Worm (Caenorhabditis elegans): Measurements from ENCODE around the gene C17C3.6.
"Not testable (repeated sequence)": the region's sequence is repeated elsewhere in the genome, so short reads cannot be mapped to it uniquely, and the experiment has no call there.

C17C3.6 gene

DNA sequence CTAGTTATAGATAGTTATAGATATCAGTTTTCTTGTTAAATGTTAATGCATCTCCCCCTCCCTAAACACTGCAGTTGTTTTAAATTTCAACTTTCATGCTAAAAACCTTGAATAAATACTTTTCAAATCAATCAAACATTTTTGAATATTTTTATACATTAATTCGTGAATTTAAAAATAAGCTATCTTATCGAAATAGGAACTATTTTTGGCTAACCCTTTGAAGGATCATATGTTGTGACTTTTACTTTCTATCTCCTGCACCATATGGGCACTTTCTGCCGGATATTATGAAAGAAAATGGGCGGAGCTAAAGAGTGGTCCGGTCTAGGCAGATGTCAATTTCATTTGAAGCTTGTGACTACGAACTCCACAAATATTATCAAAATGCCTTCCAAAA is 27.2 kb upstream of the C17C3.6 start, which contains the start of gene ZK177.11:
Gene ZK177.11, plus strand, starts transcription at position 301 of the 400 bp plus-strand sequence.
- TF ChIP-seq tra-4 (tag; optimal IDR thresholded peaks at IDR 0.05) = no peak
- no peak for TF ChIP-seq ama-1 (optimal IDR thresholded peaks at IDR 0.05)
- no peak for TF ChIP-seq hmbx-1 (tag; optimal IDR thresholded peaks at IDR 0.05)
- no peak for TF ChIP-seq B0310.2 (tag; optimal IDR thresholded peaks at IDR 0.05)
- no peak for TF ChIP-seq tbx-11 (GFP tag; IDR thresholded peaks at IDR 0.05)
- TF ChIP-seq tbx-37 (GFP tag; conservative IDR thresholded peaks at IDR 0.05) = no peak
- no peak for TF ChIP-seq F13C5.2 (tag; optimal IDR thresholded peaks at IDR 0.05)

DNA sequence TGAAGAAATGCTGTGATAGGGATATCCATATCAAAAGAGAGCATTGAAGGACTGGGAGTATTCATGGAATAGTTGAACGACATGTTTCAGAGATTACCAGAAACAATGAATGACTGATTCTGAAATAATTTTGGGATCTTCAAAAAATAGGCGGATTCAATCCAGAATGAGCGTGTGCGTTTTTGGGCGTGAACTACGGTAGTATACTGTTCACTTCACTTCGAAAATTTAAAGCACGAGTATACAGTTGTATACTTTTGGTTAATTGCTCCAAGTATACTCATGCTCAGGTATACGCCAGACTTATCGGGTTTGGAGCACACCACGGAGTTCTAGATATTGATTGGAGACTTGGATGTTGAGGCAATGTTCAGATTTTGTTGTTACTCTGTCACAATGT is 24.5 kb upstream of the C17C3.6 start, which contains the start of gene tbx-35:
Gene tbx-35, minus strand, starts transcription at position 101 of the 400 bp plus-strand sequence.
- no peak for TF ChIP-seq aly-1 (tag; optimal IDR thresholded peaks at IDR 0.05)
- TF ChIP-seq ama-1 (optimal IDR thresholded peaks at IDR 0.05) = no peak
- no peak for TF ChIP-seq tra-4 (tag; optimal IDR thresholded peaks at IDR 0.05)
- TF ChIP-seq hmbx-1 (tag; optimal IDR thresholded peaks at IDR 0.05) = no peak
- TF ChIP-seq ceh-13 (GFP tag; optimal IDR thresholded peaks at IDR 0.05) = no peak
- no peak for TF ChIP-seq B0310.2 (tag; optimal IDR thresholded peaks at IDR 0.05)

DNA sequence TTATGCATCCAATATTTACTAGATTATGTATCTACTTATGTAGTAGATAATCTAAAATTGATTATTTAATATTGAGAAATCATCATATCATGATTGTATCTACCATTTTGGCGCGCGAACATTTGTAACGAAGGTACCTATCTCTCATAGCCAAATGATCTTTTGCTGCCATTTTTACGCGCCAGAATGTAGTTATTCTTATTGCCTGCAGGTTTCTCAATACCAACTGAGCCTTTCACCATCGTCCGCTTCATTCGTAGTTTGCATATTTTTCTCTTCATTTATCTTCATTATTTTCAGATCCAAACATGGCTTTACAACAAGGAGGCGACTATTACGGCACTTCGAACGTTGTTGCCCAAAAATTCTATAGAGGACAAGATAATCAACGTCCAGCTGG is 22.0 kb upstream of the C17C3.6 start, which contains the start of gene ZK177.1:
Gene ZK177.1, plus strand, starts transcription at position 301 of the 400 bp plus-strand sequence.
- TF ChIP-seq hmg-4 (GFP tag; optimal IDR thresholded peaks at IDR 0.05) (no peak), ceh-36 (tag; optimal IDR thresholded peaks at IDR 0.05) (no peak), sea-1 (GFP tag; conservative IDR thresholded peaks at IDR 0.05) (no peak), tra-4 (tag; optimal IDR thresholded peaks at IDR 0.05) (no peak), pes-1 (GFP tag; IDR thresholded peaks at IDR 0.05) (no peak)

DNA sequence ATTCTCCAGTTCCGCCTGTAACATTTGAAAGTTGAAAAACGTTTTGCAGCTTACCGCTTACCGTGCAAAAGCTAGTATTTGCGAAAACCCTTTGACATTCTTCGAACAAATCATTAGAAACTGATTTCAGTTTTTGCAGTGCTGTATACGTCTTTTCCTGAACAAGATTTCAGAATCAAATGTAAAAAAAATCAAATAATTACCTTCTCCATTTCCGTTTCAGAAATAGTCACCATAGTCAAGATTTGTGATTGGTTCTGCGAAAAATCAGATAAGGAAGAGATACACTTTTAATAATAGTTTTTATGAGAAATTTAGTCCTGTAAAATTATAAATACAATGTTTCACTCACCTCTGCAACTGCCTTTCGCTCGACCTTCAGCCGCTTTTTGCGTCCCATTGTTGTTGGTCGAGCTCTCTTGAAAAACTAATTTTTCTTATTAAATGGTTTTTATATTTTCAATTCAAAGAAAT is 18.0 kb upstream of the C17C3.6 start, which contains the start of gene C17C3.9:
Gene C17C3.9, minus strand, starts transcription at position 424 of the 474 bp plus-strand sequence.
- no peak for TF ChIP-seq ets-7 (tag; optimal IDR thresholded peaks at IDR 0.05)
- TF ChIP-seq pes-1 (GFP tag; IDR thresholded peaks at IDR 0.05) = no peak
- no peak for TF ChIP-seq B0310.2 (tag; optimal IDR thresholded peaks at IDR 0.05)
- no peak for TF ChIP-seq ceh-13 (GFP tag; optimal IDR thresholded peaks at IDR 0.05)
- TF ChIP-seq aly-1 (tag; optimal IDR thresholded peaks at IDR 0.05) = no peak
- TF ChIP-seq F13C5.2 (tag; optimal IDR thresholded peaks at IDR 0.05) = no peak
- no peak for TF ChIP-seq hmbx-1 (tag; optimal IDR thresholded peaks at IDR 0.05)
- TF ChIP-seq tbx-11 (GFP tag; IDR thresholded peaks at IDR 0.05) = no peak
- no peak for TF ChIP-seq flt-1 (GFP tag; IDR thresholded peaks at IDR 0.05)

DNA sequence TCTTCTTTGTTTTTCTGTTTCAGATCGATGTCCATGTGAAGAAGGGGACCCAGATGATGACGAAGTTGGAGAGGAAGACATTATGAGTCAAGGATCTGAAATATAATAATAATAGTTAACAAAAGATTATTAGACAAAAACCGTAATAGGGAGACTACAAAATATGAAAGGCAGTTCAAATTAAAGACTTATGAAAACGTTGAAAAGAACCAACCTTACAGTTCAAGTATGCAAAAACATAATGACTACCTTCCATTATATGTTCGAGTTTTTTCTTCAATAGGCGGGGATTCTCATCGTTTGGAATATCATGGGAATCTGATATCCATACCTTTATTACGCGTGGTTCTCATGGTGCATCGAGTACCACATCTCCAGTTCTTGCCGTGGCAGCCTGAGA is 16.2 kb upstream of the C17C3.6 start, which contains the start of gene hlh-26:
Gene hlh-26, minus strand, starts transcription at position 101 of the 400 bp plus-strand sequence.
- TF ChIP-seq hmg-4 (GFP tag; optimal IDR thresholded peaks at IDR 0.05) (no peak), hmbx-1 (tag; optimal IDR thresholded peaks at IDR 0.05) (no peak), hnd-1 (tag; optimal IDR thresholded peaks at IDR 0.05) (no peak), B0310.2 (tag; optimal IDR thresholded peaks at IDR 0.05) (no peak), flt-1 (GFP tag; IDR thresholded peaks at IDR 0.05) (no peak), F13C5.2 (tag; optimal IDR thresholded peaks at IDR 0.05) (no peak), ceh-13 (GFP tag; optimal IDR thresholded peaks at IDR 0.05) (no peak), aly-1 (tag; optimal IDR thresholded peaks at IDR 0.05) (no peak)

DNA sequence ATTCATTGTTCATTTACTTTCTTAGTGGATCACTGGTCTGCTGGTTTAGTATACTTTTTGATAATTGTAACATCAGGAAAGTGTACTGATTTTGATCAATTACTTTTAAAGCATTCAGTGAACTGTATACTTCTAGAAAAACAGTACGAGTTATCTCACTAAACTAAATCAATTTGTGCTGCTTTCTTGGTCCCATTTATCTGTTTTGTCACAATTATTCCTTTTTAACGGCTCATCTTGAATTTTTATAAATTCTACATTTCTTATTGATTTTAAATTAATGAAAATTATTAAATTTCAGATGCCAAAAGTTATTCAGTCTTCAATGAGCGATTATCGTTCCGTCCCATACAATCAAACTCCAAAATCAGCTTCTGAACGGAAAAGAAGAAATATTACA is 14.9 kb upstream of the C17C3.6 start, which contains the start of gene hlh-25:
Gene hlh-25, plus strand, starts transcription at position 301 of the 400 bp plus-strand sequence.
- not testable (repeated sequence) for TF ChIP-seq aly-1 (tag; optimal IDR thresholded peaks at IDR 0.05); scrt-1 (GFP tag; IDR thresholded peaks at IDR 0.05); F13C5.2 (tag; optimal IDR thresholded peaks at IDR 0.05)

DNA sequence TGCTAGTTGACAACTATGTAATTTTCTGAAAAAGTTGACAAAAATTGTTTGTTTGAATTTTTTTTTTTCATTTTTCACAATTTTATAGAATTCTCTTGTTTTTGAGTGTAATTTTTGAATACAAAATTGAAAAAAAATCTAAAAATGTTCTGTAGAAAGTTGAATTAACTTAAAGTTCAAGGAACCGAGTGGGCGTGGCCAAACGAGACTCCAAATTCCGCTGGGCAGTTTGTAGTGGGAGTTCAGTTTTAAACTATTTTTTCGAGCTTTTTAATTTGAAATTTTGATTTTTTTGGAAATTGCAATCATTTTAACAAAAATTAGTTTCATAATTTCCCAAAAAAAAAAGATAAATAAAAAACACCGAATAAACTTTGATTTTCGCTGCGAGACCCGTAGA is 12.8 kb upstream of the C17C3.6 start:
- TF ChIP-seq F13C5.2 (tag; optimal IDR thresholded peaks at IDR 0.05) (no peak), sea-1 (GFP tag; conservative IDR thresholded peaks at IDR 0.05) (no peak), tra-4 (tag; optimal IDR thresholded peaks at IDR 0.05) (no peak), B0310.2 (tag; optimal IDR thresholded peaks at IDR 0.05) (no peak), tbx-11 (GFP tag; IDR thresholded peaks at IDR 0.05) (no peak), aly-1 (tag; optimal IDR thresholded peaks at IDR 0.05) (no peak), hmbx-1 (tag; optimal IDR thresholded peaks at IDR 0.05) (no peak), ceh-13 (GFP tag; optimal IDR thresholded peaks at IDR 0.05) (no peak)

DNA sequence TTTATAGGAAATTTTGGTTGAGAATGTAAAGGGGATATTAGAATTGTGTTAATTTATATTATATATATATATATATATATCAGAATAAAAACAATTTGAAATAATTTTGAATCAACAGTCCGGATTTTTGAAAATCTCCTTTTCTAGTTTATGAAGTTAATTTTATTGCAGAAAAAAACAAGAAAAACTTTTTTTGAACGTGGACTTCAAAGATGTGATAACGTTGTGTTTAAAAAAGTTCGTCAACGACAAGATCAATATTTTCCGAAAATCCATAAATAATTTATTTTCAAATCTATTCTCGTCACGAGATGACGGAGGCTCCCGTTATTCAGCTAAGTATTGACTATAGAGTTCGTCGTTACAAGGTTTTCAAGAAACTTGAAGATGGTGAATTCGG is 12.3 kb upstream of the C17C3.6 start, which contains the start of gene C17C3.11:
Gene C17C3.11, plus strand, starts transcription at position 301 of the 400 bp plus-strand sequence.
- TF ChIP-seq flt-1 (GFP tag; IDR thresholded peaks at IDR 0.05) = no peak
- TF ChIP-seq sea-1 (GFP tag; conservative IDR thresholded peaks at IDR 0.05) = no peak
- no peak for TF ChIP-seq hmbx-1 (tag; optimal IDR thresholded peaks at IDR 0.05)
- no peak for TF ChIP-seq hnd-1 (tag; optimal IDR thresholded peaks at IDR 0.05)
- TF ChIP-seq scrt-1 (GFP tag; IDR thresholded peaks at IDR 0.05) = no peak
- TF ChIP-seq ceh-13 (GFP tag; optimal IDR thresholded peaks at IDR 0.05) = no peak
- no peak for TF ChIP-seq aly-1 (tag; optimal IDR thresholded peaks at IDR 0.05)
- TF ChIP-seq ets-7 (tag; optimal IDR thresholded peaks at IDR 0.05) = no peak
- TF ChIP-seq tbx-37 (GFP tag; conservative IDR thresholded peaks at IDR 0.05) = no peak
- TF ChIP-seq ama-1 (optimal IDR thresholded peaks at IDR 0.05) = no peak

DNA sequence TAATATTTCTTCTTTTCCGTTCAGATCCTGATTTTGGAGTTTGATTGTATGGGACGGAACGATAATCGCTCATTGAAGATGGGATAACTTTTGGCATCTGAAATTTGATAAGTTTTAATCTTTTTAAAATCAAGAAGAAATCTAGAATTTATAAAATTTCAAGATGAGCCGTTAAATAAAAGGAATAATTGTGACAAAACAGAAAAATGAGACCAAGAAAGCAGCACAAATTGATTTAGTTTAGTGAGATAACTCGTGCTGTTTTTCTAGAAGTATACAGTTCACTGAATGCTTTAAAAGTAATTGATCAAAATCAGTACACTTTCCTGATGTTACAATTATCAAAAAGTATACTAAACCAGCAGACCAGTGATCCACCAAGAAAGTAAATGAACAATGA is 9.7 kb upstream of the C17C3.6 start, which contains the start of gene hlh-27:
Gene hlh-27, minus strand, starts transcription at position 101 of the 400 bp plus-strand sequence.
- not testable (repeated sequence) for TF ChIP-seq ceh-36 (tag; optimal IDR thresholded peaks at IDR 0.05); aly-1 (tag; optimal IDR thresholded peaks at IDR 0.05); hmg-4 (GFP tag; optimal IDR thresholded peaks at IDR 0.05)

Measured in whole organism, early embryonic.